Fruit fly (Drosophila melanogaster) whole organism, embryonic: ENCODE measurements around the gene Usp10.

Experiments
- Asciz ChIP-seq: fragments of 200-800 bp; sonication (Bioruptor generic); optimal IDR thresholded peaks from 2 replicates; lab custom pipeline; 2017; ENCODE audit warnings: missing biosample characterization, mild to moderate bottlenecking, missing genetic modification characterization, missing genetic modification reagents
- BEAF-32 ChIP-seq: fragments of 200-800 bp; sonication (Bioruptor generic); optimal IDR thresholded peaks from 3 replicates; lab custom pipeline; 2017; ENCODE audit warnings: missing biosample characterization, missing genetic modification characterization, mild to moderate bottlenecking, moderate library complexity, missing genetic modification reagents
- CG11560 ChIP-seq: fragments of 200-800 bp; sonication (Bioruptor generic); IDR thresholded peaks from 3 replicates; pipeline ENCODE4 v1.3.6; 2022; ENCODE audit warnings: missing biosample characterization, missing genetic modification characterization
- CG15479 ChIP-seq: fragments of 200-800 bp; sonication (Bioruptor generic); optimal IDR thresholded peaks from 3 replicates; lab custom pipeline; 2019; ENCODE audit warnings: missing biosample characterization, mild to moderate bottlenecking, missing genetic modification characterization, moderate library complexity
- CG17328 ChIP-seq: fragments of 200-800 bp; sonication (Bioruptor generic); IDR thresholded peaks from 2 replicates; pipeline ENCODE4 v1.3.6; 2022; ENCODE audit warnings: missing biosample characterization, missing genetic modification characterization
- CG18599 ChIP-seq: fragments of 200-800 bp; sonication (Bioruptor generic); optimal IDR thresholded peaks from 3 replicates; lab custom pipeline; 2017; ENCODE audit warnings: missing biosample characterization, missing genetic modification characterization, mild to moderate bottlenecking, moderate library complexity, missing genetic modification reagents
- CG2199 ChIP-seq: fragments of 200-800 bp; sonication (Bioruptor generic); IDR thresholded peaks from 3 replicates; pipeline ENCODE4 v1.3.6; 2022; ENCODE audit warnings: missing biosample characterization, missing genetic modification characterization
- CG2712 ChIP-seq: fragments of 200-800 bp; optimal IDR thresholded peaks from 3 replicates; lab custom pipeline; 2019; ENCODE audit warnings: missing biosample characterization, mild to moderate bottlenecking, missing genetic modification characterization, moderate library complexity
- CG3281 ChIP-seq: fragments of 200-800 bp; sonication (Bioruptor generic); optimal IDR thresholded peaks from 3 replicates; lab custom pipeline; 2017; ENCODE audit warnings: missing biosample characterization, mild to moderate bottlenecking, missing genetic modification characterization
- CG42726 ChIP-seq: fragments of 200-800 bp; sonication (Bioruptor generic); IDR thresholded peaks from 2 replicates; pipeline ENCODE4 v1.3.6; 2022; ENCODE audit warnings: missing biosample characterization, missing genetic modification characterization; ENCODE audit not compliant: partially characterized antibody
- CG4707 ChIP-seq: fragments of 200-800 bp; sonication (Bioruptor generic); optimal IDR thresholded peaks from 2 replicates; lab custom pipeline; 2018; ENCODE audit warnings: missing biosample characterization, mild to moderate bottlenecking, missing genetic modification characterization, moderate library complexity
- CG6272 ChIP-seq: fragments of 200-800 bp; sonication (Bioruptor generic); IDR thresholded peaks from 2 replicates; pipeline ENCODE4 v1.3.6; 2022; ENCODE audit warnings: missing biosample characterization, missing genetic modification characterization
- CG6765 ChIP-seq: fragments of 200-800 bp; sonication (Bioruptor generic); optimal IDR thresholded peaks from 3 replicates; lab custom pipeline; 2017; ENCODE audit warnings: missing biosample characterization, mild to moderate bottlenecking, missing genetic modification characterization
- CG7839 ChIP-seq: fragments of 200-800 bp; sonication (Bioruptor generic); optimal IDR thresholded peaks from 3 replicates; lab custom pipeline; 2018; ENCODE audit warnings: missing biosample characterization, mild to moderate bottlenecking, missing genetic modification characterization, moderate library complexity
- CG9437 ChIP-seq: fragments of 200-800 bp; sonication (Bioruptor generic); optimal IDR thresholded peaks from 2 replicates; lab custom pipeline; 2018; ENCODE audit warnings: missing biosample characterization, mild to moderate bottlenecking, missing genetic modification characterization
- CoRest ChIP-seq: fragments of 200-800 bp; sonication (Bioruptor generic); optimal IDR thresholded peaks from 3 replicates; lab custom pipeline; 2018; ENCODE audit warnings: missing biosample characterization, mild to moderate bottlenecking, missing genetic modification characterization, moderate library complexity
- Doc3 ChIP-seq: fragments of 200-800 bp; sonication (Bioruptor generic); IDR thresholded peaks from 3 replicates; pipeline ENCODE4 v1.3.6; 2022; ENCODE audit warnings: missing biosample characterization, missing genetic modification characterization; ENCODE audit not compliant: partially characterized antibody
- Dref ChIP-seq: fragments of 200-800 bp; sonication (Bioruptor generic); IDR thresholded peaks from 2 replicates; pipeline ENCODE4 v1.3.6; 2022; ENCODE audit warnings: missing biosample characterization, missing genetic modification characterization
- Ets97D ChIP-seq: fragments of 200-800 bp; sonication (Bioruptor generic); optimal IDR thresholded peaks from 3 replicates; lab custom pipeline; 2016; ENCODE audit warnings: missing biosample characterization, missing genetic modification characterization
- H2.0 ChIP-seq: fragments of 200-800 bp; sonication (Bioruptor generic); IDR thresholded peaks from 2 replicates; pipeline ENCODE4 v1.3.6; 2022; ENCODE audit warnings: missing biosample characterization, missing genetic modification characterization
- HLH4C ChIP-seq: fragments of 200-800 bp; sonication (Bioruptor generic); IDR thresholded peaks from 3 replicates; pipeline ENCODE4 v1.3.6; 2022; ENCODE audit warnings: missing biosample characterization, missing genetic modification characterization; ENCODE audit not compliant: partially characterized antibody
- HmgZ ChIP-seq: fragments of 200-800 bp; sonication (Bioruptor generic); optimal IDR thresholded peaks from 2 replicates; lab custom pipeline; 2018; ENCODE audit warnings: missing biosample characterization, mild to moderate bottlenecking, missing genetic modification characterization
- Hmr ChIP-seq: fragments of 200-800 bp; sonication (Bioruptor generic); optimal IDR thresholded peaks from 3 replicates; lab custom pipeline; 2017; ENCODE audit warnings: mild to moderate bottlenecking, missing biosample characterization, missing genetic modification reagents, missing genetic modification characterization
- Jarid2 ChIP-seq: fragments of 200-800 bp; sonication (Bioruptor generic); optimal IDR thresholded peaks from 3 replicates; lab custom pipeline; 2017; ENCODE audit warnings: mild to moderate bottlenecking, missing biosample characterization, missing genetic modification reagents, missing genetic modification characterization
- Lpt ChIP-seq: fragments of >200 bp; optimal IDR thresholded peaks from 2 replicates; lab custom pipeline; 2018; ENCODE audit warnings: missing biosample characterization, missing genetic modification characterization
- Neu2 ChIP-seq: fragments of 200-800 bp; sonication (Bioruptor generic); optimal IDR thresholded peaks from 3 replicates; lab custom pipeline; 2016; ENCODE audit warnings: missing biosample characterization, missing genetic modification characterization, borderline replicate concordance
- Ptx1 ChIP-seq: fragments of 200-800 bp; sonication (Bioruptor generic); IDR thresholded peaks from 2 replicates; pipeline ENCODE4 v1.3.6; 2022; ENCODE audit warnings: missing biosample characterization, missing genetic modification characterization
- danr ChIP-seq: fragments of 200-800 bp; sonication (Bioruptor generic); IDR thresholded peaks from 2 replicates; pipeline ENCODE4 v1.3.6; 2022; ENCODE audit warnings: missing biosample characterization, missing genetic modification characterization
- dm ChIP-seq: fragments of 200-800 bp; sonication (Bioruptor generic); optimal IDR thresholded peaks from 3 replicates; lab custom pipeline; 2016; ENCODE audit warnings: missing biosample characterization, missing genetic modification characterization
- fd64A ChIP-seq: fragments of 200-800 bp; sonication (Bioruptor generic); optimal IDR thresholded peaks from 3 replicates; lab custom pipeline; 2018; ENCODE audit warnings: missing biosample characterization, mild to moderate bottlenecking, missing genetic modification characterization
- insv ChIP-seq, 2 experiments: fragments of 200-800 bp; sonication (Bioruptor generic); optimal IDR thresholded peaks; 3 replicates each; lab custom pipeline; 2016 to 2018; ENCODE audit warnings: missing biosample characterization in 2 of 2, missing genetic modification characterization in 2 of 2
- jigr1 ChIP-seq: fragments of 200-800 bp; sonication (Bioruptor generic); IDR thresholded peaks from 3 replicates; pipeline ENCODE4 v1.3.6; 2022; ENCODE audit warnings: missing biosample characterization, missing genetic modification characterization
- kah ChIP-seq: fragments of 200-800 bp; sonication (Bioruptor generic); optimal IDR thresholded peaks from 2 replicates; lab custom pipeline; 2018; ENCODE audit warnings: missing biosample characterization, mild to moderate bottlenecking, missing genetic modification characterization
- lola ChIP-seq, 3 experiments: fragments of >200 bp in 2 of 3; fragments of 200-800 bp in 1 of 3; sonication (Bioruptor generic) in 1 of 3; optimal IDR thresholded peaks; 2 replicates each; lab custom pipeline; 2017 to 2019; ENCODE audit warnings: missing biosample characterization in 3 of 3, missing genetic modification characterization in 3 of 3, mild to moderate bottlenecking in 1 of 3, moderate library complexity in 1 of 3
- nau ChIP-seq: fragments of 200-800 bp; sonication (Bioruptor generic); optimal IDR thresholded peaks from 3 replicates; lab custom pipeline; 2017; ENCODE audit warnings: missing biosample characterization, mild to moderate bottlenecking, missing genetic modification characterization, missing genetic modification reagents
- nerfin-1 ChIP-seq: fragments of 200-800 bp; sonication (Bioruptor generic); optimal IDR thresholded peaks from 3 replicates; lab custom pipeline; 2019; ENCODE audit warnings: missing biosample characterization, mild to moderate bottlenecking, missing genetic modification characterization, moderate library complexity
- onecut ChIP-seq: fragments of 200-800 bp; sonication (Bioruptor generic); IDR thresholded peaks from 2 replicates; pipeline ENCODE4 v1.3.6; 2022; ENCODE audit warnings: missing biosample characterization, missing genetic modification characterization
- p53 ChIP-seq: fragments of 200-800 bp; sonication (Bioruptor generic); optimal IDR thresholded peaks from 2 replicates; lab custom pipeline; 2016; ENCODE audit warnings: missing biosample characterization, missing genetic modification characterization
- pb ChIP-seq: fragments of 200-800 bp; sonication (Bioruptor generic); optimal IDR thresholded peaks from 3 replicates; lab custom pipeline; 2016; ENCODE audit warnings: missing biosample characterization, missing genetic modification characterization
- pho ChIP-seq: fragments of 200-800 bp; sonication (Bioruptor generic); optimal IDR thresholded peaks from 2 replicates; lab custom pipeline; 2016; ENCODE audit warnings: missing biosample characterization, missing genetic modification characterization
- ranshi ChIP-seq: fragments of 200-800 bp; sonication (Bioruptor generic); IDR thresholded peaks from 2 replicates; pipeline ENCODE4 v1.3.6; 2022; ENCODE audit warnings: missing biosample characterization, missing genetic modification characterization
- ro ChIP-seq: fragments of 200-800 bp; sonication (Bioruptor generic); IDR thresholded peaks from 2 replicates; pipeline ENCODE4 v1.3.6; 2022; ENCODE audit warnings: missing biosample characterization, missing genetic modification characterization
- sc ChIP-seq, 3 experiments: fragments of >200 bp in 2 of 3; fragments of 200-800 bp in 1 of 3; sonication (Bioruptor generic) in 1 of 3; optimal IDR thresholded peaks; 2 replicates in 2 of 3; 3 replicates in 1 of 3; lab custom pipeline; 2017; ENCODE audit warnings: mild to moderate bottlenecking in 1 of 3, missing biosample characterization in 1 of 3, missing genetic modification characterization in 1 of 3, missing genetic modification reagents in 1 of 3
- sens-2 ChIP-seq: fragments of 200-800 bp; sonication (Bioruptor generic); IDR thresholded peaks from 2 replicates; pipeline ENCODE4 v1.3.6; 2022; ENCODE audit warnings: missing biosample characterization, missing genetic modification characterization
- sna ChIP-seq: fragments of 200-800 bp; sonication (Bioruptor generic); IDR thresholded peaks from 2 replicates; pipeline ENCODE4 v1.3.6; 2022; ENCODE audit warnings: missing biosample characterization, missing genetic modification characterization; ENCODE audit not compliant: partially characterized antibody
- stc ChIP-seq: fragments of 200-800 bp; sonication (Bioruptor generic); IDR thresholded peaks from 2 replicates; pipeline ENCODE4 v1.3.6; 2022; ENCODE audit warnings: missing biosample characterization, missing genetic modification characterization
- toy ChIP-seq: fragments of 200-800 bp; sonication (Bioruptor generic); IDR thresholded peaks from 2 replicates; pipeline ENCODE4 v1.3.6; 2022; ENCODE audit warnings: missing biosample characterization, missing genetic modification characterization
- yki ChIP-seq: fragments of >200 bp; optimal IDR thresholded peaks from 3 replicates; lab custom pipeline; 2018
- zen2 ChIP-seq: fragments of 200-800 bp; sonication (Bioruptor generic); IDR thresholded peaks from 3 replicates; pipeline ENCODE4 v1.3.6; 2022; ENCODE audit warnings: missing biosample characterization, missing genetic modification characterization; ENCODE audit not compliant: partially characterized antibody

The Usp10 gene

dm6 chr3L:872389-872972 lies 782 bp downstream of the Usp10 start (continued):
- TF ChIP-seq Doc3 (GFP tag; lab: Robert Waterston, UW) = peak; percentile 77; the same call in 2 of the 3 replicates
- no peak for TF ChIP-seq CG4707 (GFP tag; lab: Kevin White, UChicago)
- TF ChIP-seq jigr1 = no peak
- TF ChIP-seq CoRest = peak; percentile 44
- no peak for TF ChIP-seq nerfin-1 (tag; lab: Kevin White, UChicago)
- TF ChIP-seq sna (GFP tag; lab: Robert Waterston, UW) = peak; percentile 72
- peak; percentile 26; the same call in 1 of the 2 replicates for TF ChIP-seq ranshi
- TF ChIP-seq stc (GFP tag; lab: Robert Waterston, UW) = no peak
- peak in 1 of 3 experiments; percentile 12 for TF ChIP-seq lola (GFP tag; optimal IDR thresholded peaks at IDR 0.05; lab: Kevin White, UChicago)
- TF ChIP-seq CG18599 (GFP tag; lab: Kevin White, UChicago) = peak; percentile 2
- no peak for TF ChIP-seq CG11560 (tag; lab: Robert Waterston, UW)
- peak; percentile 42 for TF ChIP-seq CG2712 (tag; lab: Kevin White, UChicago)
- peak; percentile 32 for TF ChIP-seq Ets97D (GFP tag; lab: Kevin White, UChicago)
- peak in 1 of 2 experiments; percentile 32 for TF ChIP-seq insv (GFP tag; optimal IDR thresholded peaks at IDR 0.05; lab: Kevin White, UChicago)
- no peak for TF ChIP-seq onecut (GFP tag; lab: Robert Waterston, UW)
- no peak for TF ChIP-seq CG17328 (GFP tag; lab: Robert Waterston, UW)
- no peak for TF ChIP-seq CG2199 (GFP tag; lab: Robert Waterston, UW)
- peak; percentile 47 for TF ChIP-seq pho (GFP tag; lab: Kevin White, UChicago)
- no peak for TF ChIP-seq Asciz (GFP tag; lab: Kevin White, UChicago)
- TF ChIP-seq sens-2 (GFP tag; lab: Robert Waterston, UW) = no peak
- TF ChIP-seq Ptx1 (GFP tag; lab: Robert Waterston, UW) = 0 out of 2 replicates have a peak, but pooled peaks have one; percentile 38
- TF ChIP-seq CG42726 (GFP tag; lab: Robert Waterston, UW) = no peak
- peak; percentile 91 for TF ChIP-seq BEAF-32 (GFP tag; lab: Kevin White, UChicago)
- TF ChIP-seq kah (GFP tag; lab: Kevin White, UChicago) = no peak
- peak; percentile 82 for TF ChIP-seq dm
- TF ChIP-seq CG3281 = peak; percentile 6
- no peak for TF ChIP-seq p53
- no peak for TF ChIP-seq ro
- TF ChIP-seq Hmr = peak; percentile 32
- TF ChIP-seq HmgZ (tag; lab: Kevin White, UChicago) = no peak
- no peak for TF ChIP-seq H2.0 (GFP tag; lab: Robert Waterston, UW)
- no peak for TF ChIP-seq nau
- TF ChIP-seq Dref = peak; percentile 36; the same call in 1 of the 2 replicates
- TF ChIP-seq sc (optimal IDR thresholded peaks at IDR 0.05; lab: Kevin White, UChicago) = no peak
- no peak for TF ChIP-seq sc (GFP tag; optimal IDR thresholded peaks at IDR 0.05; lab: Kevin White, UChicago)
- no peak for TF ChIP-seq Lpt
- TF ChIP-seq zen2 (GFP tag; lab: Robert Waterston, UW) = peak; percentile 59; the same call in 1 of the 3 replicates
- TF ChIP-seq pb = no peak
- TF ChIP-seq CG15479 (GFP tag; lab: Kevin White, UChicago) = no peak
- peak; percentile 9 for TF ChIP-seq CG7839 (tag; lab: Kevin White, UChicago)
- peak; percentile 57 for TF ChIP-seq CG6272 (GFP tag; lab: Robert Waterston, UW)
- no peak for TF ChIP-seq fd64A (GFP tag; lab: Kevin White, UChicago)
- no peak for TF ChIP-seq toy (GFP tag; lab: Robert Waterston, UW)
- TF ChIP-seq HLH4C (GFP tag; lab: Robert Waterston, UW) = peak; percentile 75
- TF ChIP-seq Jarid2 (GFP tag; lab: Kevin White, UChicago) = no peak
- TF ChIP-seq CG6765 (GFP tag; lab: Kevin White, UChicago) = no peak
- TF ChIP-seq Neu2 (GFP tag; lab: Kevin White, UChicago) = peak; percentile 99
- no peak for TF ChIP-seq yki (lab: Kevin White, UChicago)
- peak; percentile 55 for TF ChIP-seq CG9437
- no peak for TF ChIP-seq danr
